Fruit fly (Drosophila melanogaster) whole organism: ENCODE data around the gene siz.

Experiments used
- CG8478 ChIP-seq: fragments of >200 bp; optimal IDR thresholded peaks from 2 replicates; lab custom pipeline; 2018; ENCODE audit warnings: inconsistent platforms
- Dll ChIP-seq: fragments of >200 bp; optimal IDR thresholded peaks from 2 replicates; lab custom pipeline; 2017
- EcR ChIP-seq, 2 experiments: fragments of >200 bp; optimal IDR thresholded peaks; 2 replicates each; lab custom pipeline; 2017; ENCODE audit warnings: missing biosample characterization in 2 of 2, missing genetic modification characterization in 2 of 2, missing genetic modification reagents in 2 of 2
- pan ChIP-seq: fragments of >200 bp; optimal IDR thresholded peaks from 2 replicates; lab custom pipeline; 2017
- psq ChIP-seq: fragments of >200 bp; optimal IDR thresholded peaks from 2 replicates; lab custom pipeline; 2017

DNA sequence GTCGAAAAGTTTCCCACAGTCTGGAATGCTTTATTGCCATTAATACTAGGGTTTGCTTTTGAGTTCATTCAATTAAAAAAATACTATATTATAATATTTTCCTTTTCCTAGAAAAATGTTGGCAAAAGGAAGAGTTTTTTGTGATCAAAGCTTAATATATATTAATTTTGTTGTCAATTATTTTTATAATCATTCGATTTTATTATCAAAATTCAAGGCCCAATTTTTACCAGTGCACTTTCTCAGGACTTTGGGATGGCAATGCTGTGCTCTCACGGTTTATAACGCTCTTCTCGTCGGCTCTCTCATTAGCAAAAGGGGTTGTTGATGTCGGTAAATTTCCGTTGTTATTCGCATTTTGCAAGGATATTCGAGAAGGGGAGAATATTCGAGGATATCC, 12.7 kb downstream of the siz start:
- TF ChIP-seq psq (no peak), CG8478 (lab: Kevin White, UChicago) (no peak), EcR (GFP tag; optimal IDR thresholded peaks at IDR 0.05; lab: Kevin White, UChicago) (no peak), Dll (lab: Kevin White, UChicago) (no peak), pan (no peak)
